Worm (Caenorhabditis elegans) whole organism, L4/young adult: ENCODE data around the gene lron-1.

Source experiments
- dao-5 ChIP-seq: sonication (generic microtip); optimal IDR thresholded peaks from 2 replicates; lab custom pipeline; 2016; ENCODE audit warnings: missing genotype, missing genetic modification characterization, moderate library complexity, missing compliant biosample characterization
- him-1 ChIP-seq: sonication (generic microtip); optimal IDR thresholded peaks from 2 replicates; lab custom pipeline; 2016; ENCODE audit warnings: missing genotype, missing genetic modification reagents, missing genetic modification characterization, missing compliant biosample characterization

ce11 chrX:14561416-14561973 is 11.0 kb upstream of the lron-1 start:
- TF ChIP-seq him-1 (tag; lab: Kevin White, UChicago) = no peak
- TF ChIP-seq dao-5 = no peak
